Worm (Caenorhabditis elegans): Measurements from ENCODE around the gene Y39B6A.5.

ce11 chrV:19148350-19148749 is 10.3 kb downstream of the Y39B6A.5 start:
- TF ChIP-seq F49E8.2 (tag; optimal IDR thresholded peaks at IDR 0.05; ENCODE audit: insufficient read depth), result no peak
- no peak for TF ChIP-seq hmg-20 (GFP tag; IDR thresholded peaks at IDR 0.05)
- TF ChIP-seq snpc-4 (GFP tag; optimal IDR thresholded peaks at IDR 0.05), result no peak
- no peak for TF ChIP-seq snpc-4 (tag; optimal IDR thresholded peaks at IDR 0.05)
- TF ChIP-seq mxl-1 (tag; optimal IDR thresholded peaks at IDR 0.05), result no peak
- TF ChIP-seq F33H1.4 (GFP tag; IDR thresholded peaks at IDR 0.05), result no peak
